Worm (Caenorhabditis elegans): Measurements from ENCODE around the gene spp-4.

- TF ChIP-seq drap-1 (GFP tag; optimal IDR thresholded peaks at IDR 0.05) (no peak), blmp-1 (tag; optimal IDR thresholded peaks at IDR 0.05) (no peak), pha-4 (tag; optimal IDR thresholded peaks at IDR 0.05) (no peak), unc-62 (GFP tag; optimal IDR thresholded peaks at IDR 0.05) (no peak), ces-1 (GFP tag; optimal IDR thresholded peaks at IDR 0.05) (no peak), ztf-11 (tag; optimal IDR thresholded peaks at IDR 0.05) (no peak), nhr-76 (tag; optimal IDR thresholded peaks at IDR 0.05) (no peak), nhr-12 (tag; optimal IDR thresholded peaks at IDR 0.05) (no peak)
These were observed 5.0 kb upstream of the spp-4 start for ce11 chrX:7323604-7324003.
